Fruit fly (Drosophila melanogaster) whole organism, prepupa: ENCODE measurements around the gene CG4408.

Experiments used
- Blimp-1 ChIP-seq: fragments of 200-800 bp; sonication (Bioruptor generic); optimal IDR thresholded peaks from 3 replicates; lab custom pipeline; 2017; ENCODE audit warnings: missing biosample characterization, missing genetic modification characterization, mild to moderate bottlenecking, moderate library complexity, missing genetic modification reagents
- CG1621 ChIP-seq: fragments of 200-800 bp; sonication (Bioruptor generic); optimal IDR thresholded peaks from 3 replicates; lab custom pipeline; 2018; ENCODE audit warnings: missing biosample characterization, mild to moderate bottlenecking, missing genetic modification characterization
- Gug ChIP-seq: fragments of 200-800 bp; sonication (Bioruptor generic); IDR thresholded peaks from 2 replicates; pipeline ENCODE4 v1.3.6; 2022; ENCODE audit warnings: missing biosample characterization, missing genetic modification characterization
- Hr39 ChIP-seq: fragments of 200-800 bp; sonication (Bioruptor generic); optimal IDR thresholded peaks from 2 replicates; lab custom pipeline; 2016; ENCODE audit warnings: missing biosample characterization, missing genetic modification characterization
- esn ChIP-seq: fragments of 200-800 bp; sonication (Bioruptor generic); optimal IDR thresholded peaks from 2 replicates; lab custom pipeline; 2016; ENCODE audit warnings: missing biosample characterization, mild to moderate bottlenecking, missing genetic modification characterization, moderate library complexity
- vri ChIP-seq: fragments of 200-800 bp; sonication (Bioruptor generic); optimal IDR thresholded peaks from 3 replicates; lab custom pipeline; 2016; ENCODE audit warnings: missing biosample characterization, mild to moderate bottlenecking, missing genetic modification characterization

DNA sequence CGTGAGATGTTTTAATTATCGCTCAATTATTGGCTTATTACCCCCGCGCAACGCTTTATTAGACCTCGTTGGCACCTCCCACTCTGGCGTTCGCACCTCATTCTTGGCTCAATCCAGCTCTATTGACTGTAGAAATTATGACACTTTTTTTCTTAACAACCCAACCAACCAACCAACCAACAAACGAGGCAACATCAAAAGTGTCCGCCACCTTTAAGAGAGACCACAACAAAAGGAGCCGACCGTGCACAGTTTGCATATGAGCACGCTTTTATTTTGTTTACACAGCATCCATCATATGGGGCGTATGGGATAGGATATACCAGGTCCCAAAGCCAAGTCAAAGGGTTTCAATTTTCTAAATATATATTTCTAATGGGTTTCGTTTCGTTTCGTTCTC is 22.8 kb downstream of the CG4408 start:
- TF ChIP-seq Gug (GFP tag; lab: Robert Waterston, UW): no peak
- no peak for TF ChIP-seq esn (GFP tag; lab: Kevin White, UChicago)
- TF ChIP-seq CG1621: no peak
- TF ChIP-seq vri (GFP tag; lab: Kevin White, UChicago): no peak
- TF ChIP-seq Blimp-1 (GFP tag; lab: Kevin White, UChicago): no peak
- no peak for TF ChIP-seq Hr39
